Fruit fly (Drosophila melanogaster) whole organism, embryonic: ENCODE measurements around the gene CG32845.

Experiments used
- Atf6 ChIP-seq: fragments of 200-800 bp; sonication (Bioruptor generic); IDR thresholded peaks from 2 replicates; pipeline ENCODE4 v1.3.6; 2022; ENCODE audit warnings: missing biosample characterization, missing genetic modification characterization
- Bteb2 ChIP-seq: fragments of 200-800 bp; sonication (Bioruptor generic); optimal IDR thresholded peaks from 2 replicates; lab custom pipeline; 2016; ENCODE audit warnings: missing biosample characterization, missing genetic modification characterization
- CG12155 ChIP-seq: fragments of 200-800 bp; sonication (Bioruptor generic); optimal IDR thresholded peaks from 3 replicates; lab custom pipeline; 2016; ENCODE audit warnings: missing biosample characterization, missing genetic modification characterization
- CG13424 ChIP-seq: fragments of 200-800 bp; sonication (Bioruptor generic); optimal IDR thresholded peaks from 2 replicates; lab custom pipeline; 2019; ENCODE audit warnings: missing biosample characterization, mild to moderate bottlenecking, missing genetic modification characterization, moderate library complexity
- CG16779 ChIP-seq: fragments of 200-800 bp; sonication (Bioruptor generic); IDR thresholded peaks from 2 replicates; pipeline ENCODE4 v1.3.6; 2022; ENCODE audit warnings: missing biosample characterization, missing genetic modification characterization
- CG16815 ChIP-seq: fragments of 200-800 bp; sonication (Bioruptor generic); optimal IDR thresholded peaks from 3 replicates; lab custom pipeline; 2017; ENCODE audit warnings: missing biosample characterization, mild to moderate bottlenecking, missing genetic modification characterization
- CG17361 ChIP-seq: fragments of 200-800 bp; sonication (Bioruptor generic); IDR thresholded peaks from 3 replicates; pipeline ENCODE4 v1.3.6; 2022; ENCODE audit warnings: missing biosample characterization, missing genetic modification characterization
- CG2116 ChIP-seq: fragments of 200-800 bp; sonication (Bioruptor generic); optimal IDR thresholded peaks from 3 replicates; lab custom pipeline; 2018; ENCODE audit warnings: missing biosample characterization, mild to moderate bottlenecking, missing genetic modification characterization
- CG2199 ChIP-seq: fragments of 200-800 bp; sonication (Bioruptor generic); IDR thresholded peaks from 3 replicates; pipeline ENCODE4 v1.3.6; 2022; ENCODE audit warnings: missing biosample characterization, missing genetic modification characterization
- CG31388 ChIP-seq: fragments of 200-800 bp; sonication (Bioruptor generic); optimal IDR thresholded peaks from 2 replicates; lab custom pipeline; 2016; ENCODE audit warnings: missing biosample characterization, missing genetic modification characterization
- CG3163 ChIP-seq: fragments of 200-800 bp; sonication (Bioruptor generic); optimal IDR thresholded peaks from 3 replicates; lab custom pipeline; 2016; ENCODE audit warnings: missing biosample characterization, missing genetic modification characterization
- CG5953 ChIP-seq: fragments of 200-800 bp; sonication (Bioruptor generic); IDR thresholded peaks from 2 replicates; pipeline ENCODE4 v1.3.6; 2022; ENCODE audit warnings: missing biosample characterization, missing genetic modification characterization
- CG6654 ChIP-seq: fragments of 200-800 bp; sonication (Bioruptor generic); optimal IDR thresholded peaks from 2 replicates; lab custom pipeline; 2017; ENCODE audit warnings: missing biosample characterization, mild to moderate bottlenecking, missing genetic modification characterization
- CG6791 ChIP-seq: fragments of 200-800 bp; sonication (Bioruptor generic); IDR thresholded peaks from 3 replicates; pipeline ENCODE4 v1.3.6; 2022; ENCODE audit warnings: missing biosample characterization, missing genetic modification characterization; ENCODE audit not compliant: partially characterized antibody
- CG7271 ChIP-seq: fragments of 200-800 bp; sonication (Bioruptor generic); optimal IDR thresholded peaks from 2 replicates; lab custom pipeline; 2018; ENCODE audit warnings: missing biosample characterization, mild to moderate bottlenecking, missing genetic modification characterization, moderate library complexity
- CG7928 ChIP-seq: fragments of 200-800 bp; sonication (Bioruptor generic); optimal IDR thresholded peaks from 2 replicates; lab custom pipeline; 2017; ENCODE audit warnings: missing biosample characterization, mild to moderate bottlenecking, missing genetic modification characterization
- CG8089 ChIP-seq: fragments of 200-800 bp; sonication (Bioruptor generic); optimal IDR thresholded peaks from 3 replicates; lab custom pipeline; 2016; ENCODE audit warnings: missing biosample characterization, missing genetic modification characterization
- CG8478 ChIP-seq: fragments of >200 bp; optimal IDR thresholded peaks from 2 replicates; lab custom pipeline; 2018
- CG8944 ChIP-seq: fragments of 200-800 bp; sonication (Bioruptor generic); optimal IDR thresholded peaks from 3 replicates; lab custom pipeline; 2016; ENCODE audit warnings: missing biosample characterization, missing genetic modification characterization
- CG9727 ChIP-seq: fragments of 200-800 bp; sonication (Bioruptor generic); optimal IDR thresholded peaks from 3 replicates; lab custom pipeline; 2017; ENCODE audit warnings: missing biosample characterization, mild to moderate bottlenecking, missing genetic modification characterization
- Dad ChIP-seq: fragments of 200-800 bp; sonication (Bioruptor generic); optimal IDR thresholded peaks from 3 replicates; lab custom pipeline; 2016; ENCODE audit warnings: missing biosample characterization, missing genetic modification characterization
- Dbx ChIP-seq: fragments of 200-800 bp; sonication (Bioruptor generic); IDR thresholded peaks from 3 replicates; pipeline ENCODE4 v1.3.6; 2022; ENCODE audit warnings: missing biosample characterization, missing genetic modification characterization
- Ets97D ChIP-seq: fragments of 200-800 bp; sonication (Bioruptor generic); optimal IDR thresholded peaks from 3 replicates; lab custom pipeline; 2016; ENCODE audit warnings: missing biosample characterization, missing genetic modification characterization
- Meics ChIP-seq: fragments of 200-800 bp; sonication (Bioruptor generic); optimal IDR thresholded peaks from 2 replicates; lab custom pipeline; 2017; ENCODE audit warnings: missing biosample characterization, mild to moderate bottlenecking, missing genetic modification characterization
- Mes4 ChIP-seq: fragments of 200-800 bp; sonication (Bioruptor generic); optimal IDR thresholded peaks from 2 replicates; lab custom pipeline; 2016; ENCODE audit warnings: missing biosample characterization, missing genetic modification characterization
- Neu2 ChIP-seq: fragments of 200-800 bp; sonication (Bioruptor generic); optimal IDR thresholded peaks from 3 replicates; lab custom pipeline; 2016; ENCODE audit warnings: missing biosample characterization, missing genetic modification characterization, borderline replicate concordance
- Nf-YA ChIP-seq: fragments of 200-800 bp; sonication (Bioruptor generic); IDR thresholded peaks from 2 replicates; pipeline ENCODE4 v1.3.6; 2022; ENCODE audit warnings: missing biosample characterization, missing genetic modification characterization
- Poxn ChIP-seq: fragments of 200-800 bp; sonication (Bioruptor generic); IDR thresholded peaks from 2 replicates; pipeline ENCODE4 v1.3.6; 2022; ENCODE audit warnings: missing biosample characterization, missing genetic modification characterization
- Rfx ChIP-seq: fragments of 200-800 bp; sonication (Bioruptor generic); IDR thresholded peaks from 2 replicates; pipeline ENCODE4 v1.3.6; 2022; ENCODE audit warnings: missing biosample characterization, missing genetic modification characterization
- Rx ChIP-seq: fragments of 200-800 bp; sonication (Bioruptor generic); IDR thresholded peaks from 2 replicates; pipeline ENCODE4 v1.3.6; 2022; ENCODE audit warnings: missing biosample characterization, missing genetic modification characterization
- Ssrp ChIP-seq: fragments of 200-800 bp; sonication (Bioruptor generic); optimal IDR thresholded peaks from 2 replicates; lab custom pipeline; 2018; ENCODE audit warnings: missing biosample characterization, mild to moderate bottlenecking, missing genetic modification characterization, moderate library complexity
- Taf1 ChIP-seq: fragments of 200-800 bp; sonication (Bioruptor generic); IDR thresholded peaks from 2 replicates; pipeline ENCODE4 v1.3.6; 2022; ENCODE audit warnings: missing biosample characterization, missing genetic modification characterization
- Trl ChIP-seq, 3 experiments: fragments of >200 bp in 2 of 3; fragments of 200-800 bp in 1 of 3; sonication (Bioruptor generic) in 1 of 3; optimal IDR thresholded peaks; 2 replicates in 1 of 3; 3 replicates in 2 of 3; lab custom pipeline; 2016 to 2017; ENCODE audit warnings: missing biosample characterization in 1 of 3, missing genetic modification characterization in 1 of 3
- Xbp1 ChIP-seq: fragments of 200-800 bp; sonication (Bioruptor generic); optimal IDR thresholded peaks from 3 replicates; lab custom pipeline; 2016; ENCODE audit warnings: missing biosample characterization, mild to moderate bottlenecking, missing genetic modification characterization
- ap ChIP-seq: fragments of 200-800 bp; sonication (Bioruptor generic); IDR thresholded peaks from 2 replicates; pipeline ENCODE4 v1.3.6; 2022; ENCODE audit warnings: missing biosample characterization, missing genetic modification characterization
- bab2 ChIP-seq: fragments of 200-800 bp; sonication (Bioruptor generic); optimal IDR thresholded peaks from 2 replicates; lab custom pipeline; 2016; ENCODE audit warnings: missing biosample characterization, missing genetic modification characterization
- chn ChIP-seq: fragments of 200-800 bp; sonication (Bioruptor generic); optimal IDR thresholded peaks from 2 replicates; lab custom pipeline; 2016; ENCODE audit warnings: missing biosample characterization, missing genetic modification characterization
- ewg ChIP-seq: fragments of 200-800 bp; sonication (Bioruptor generic); optimal IDR thresholded peaks from 3 replicates; lab custom pipeline; 2017; ENCODE audit warnings: mild to moderate bottlenecking, missing biosample characterization, missing genetic modification reagents, missing genetic modification characterization
- gce ChIP-seq: fragments of 200-800 bp; sonication (Bioruptor generic); IDR thresholded peaks from 3 replicates; pipeline ENCODE4 v1.3.6; 2022; ENCODE audit warnings: missing biosample characterization, missing genetic modification characterization
- gfzf ChIP-seq: fragments of 200-800 bp; sonication (Bioruptor generic); optimal IDR thresholded peaks from 2 replicates; lab custom pipeline; 2016; ENCODE audit warnings: missing biosample characterization, mild to moderate bottlenecking, missing genetic modification characterization, moderate library complexity
- nerfin-1 ChIP-seq: fragments of 200-800 bp; sonication (Bioruptor generic); optimal IDR thresholded peaks from 3 replicates; lab custom pipeline; 2019; ENCODE audit warnings: missing biosample characterization, mild to moderate bottlenecking, missing genetic modification characterization, moderate library complexity
- pnt ChIP-seq: fragments of 200-800 bp; sonication (Bioruptor generic); optimal IDR thresholded peaks from 3 replicates; lab custom pipeline; 2016; ENCODE audit warnings: missing biosample characterization, missing genetic modification characterization
- ro ChIP-seq: fragments of 200-800 bp; sonication (Bioruptor generic); IDR thresholded peaks from 2 replicates; pipeline ENCODE4 v1.3.6; 2022; ENCODE audit warnings: missing biosample characterization, missing genetic modification characterization
- salm ChIP-seq: fragments of 200-800 bp; sonication (Bioruptor generic); optimal IDR thresholded peaks from 2 replicates; lab custom pipeline; 2018; ENCODE audit warnings: missing biosample characterization, mild to moderate bottlenecking, missing genetic modification characterization
- sens ChIP-seq: fragments of 200-800 bp; sonication (Bioruptor generic); peaks from one replicate; lab custom pipeline; 2016; ENCODE audit warnings: missing biosample characterization, missing genetic modification characterization
- sob ChIP-seq: fragments of 200-800 bp; sonication (Bioruptor generic); IDR thresholded peaks from 2 replicates; pipeline ENCODE4 v1.3.6; 2022; ENCODE audit warnings: missing biosample characterization, missing genetic modification characterization
- z ChIP-seq: fragments of 200-800 bp; sonication (Bioruptor generic); IDR thresholded peaks from 3 replicates; pipeline ENCODE4 v1.3.6; 2022; ENCODE audit warnings: missing biosample characterization, missing genetic modification characterization

Gene CG32845

dm6 chr3L:270760-271500, 2.3 kb downstream of the CG32845 start, which contains the start of gene miple2 (continued):
- TF ChIP-seq Atf6 (GFP tag; lab: Robert Waterston, UW) (peak; percentile 10; the same call in 1 of the 2 replicates), CG9727 (GFP tag; lab: Kevin White, UChicago) (peak; percentile 69), Poxn (GFP tag; lab: Robert Waterston, UW) (no peak), CG3163 (peak; percentile 1), CG12155 (GFP tag; lab: Kevin White, UChicago) (no peak), CG2116 (GFP tag; lab: Kevin White, UChicago) (peak; percentile 4), CG6654 (GFP tag; lab: Kevin White, UChicago) (no peak), CG13424 (tag; lab: Kevin White, UChicago) (peak; percentile 53), Taf1 (GFP tag; lab: Robert Waterston, UW) (no peak), chn (GFP tag; lab: Kevin White, UChicago) (no peak), sob (GFP tag; lab: Robert Waterston, UW) (peak; percentile 5; the same call in 1 of the 2 replicates), Dbx (no peak), ap (GFP tag; lab: Robert Waterston, UW) (no peak), CG6791 (GFP tag; lab: Robert Waterston, UW) (no peak), CG17361 (peak; percentile 71; the same call in 2 of the 3 replicates), Rfx (GFP tag; lab: Robert Waterston, UW) (no peak), Dad (GFP tag; lab: Kevin White, UChicago) (no peak), Xbp1 (GFP tag; lab: Kevin White, UChicago) (peak; percentile 36), CG8944 (GFP tag; lab: Kevin White, UChicago) (peak; percentile 20), Nf-YA (no peak), bab2 (GFP tag; lab: Kevin White, UChicago) (no peak), Bteb2 (peak; percentile 38), CG31388 (GFP tag; lab: Kevin White, UChicago) (no peak), CG8089 (GFP tag; lab: Kevin White, UChicago) (peak; percentile 43), CG7271 (tag; lab: Kevin White, UChicago) (no peak), CG16779 (GFP tag; lab: Robert Waterston, UW) (no peak), CG7928 (GFP tag; lab: Kevin White, UChicago) (no peak), ro (no peak), Meics (GFP tag; lab: Kevin White, UChicago) (peak; percentile 60), sens (peak; percentile 84), Neu2 (GFP tag; lab: Kevin White, UChicago) (no peak), CG16815 (no peak), gfzf (no peak), Ets97D (GFP tag; lab: Kevin White, UChicago) (no peak), salm (tag; lab: Kevin White, UChicago) (no peak), Ssrp (tag; lab: Kevin White, UChicago) (peak; percentile 35), Rx (GFP tag; lab: Robert Waterston, UW) (no peak), CG8478 (lab: Kevin White, UChicago) (no peak)

- TF ChIP-seq ewg (GFP tag; lab: Kevin White, UChicago), result peak; percentile 37
- 0 out of 3 replicates have a peak, but pooled peaks have one; percentile 26 for TF ChIP-seq CG2199 (GFP tag; lab: Robert Waterston, UW)
- TF ChIP-seq gce (GFP tag; lab: Robert Waterston, UW), result no peak
- TF ChIP-seq Trl (optimal IDR thresholded peaks at IDR 0.05; lab: Kevin White, UChicago), result peak in 1 of 2 experiments; percentile 44
- TF ChIP-seq Trl (GFP tag; optimal IDR thresholded peaks at IDR 0.05; lab: Kevin White, UChicago), result no peak
- TF ChIP-seq Mes4 (GFP tag; lab: Kevin White, UChicago), result no peak
- peak; percentile 7 for TF ChIP-seq nerfin-1
- TF ChIP-seq z (GFP tag; lab: Robert Waterston, UW), result peak; percentile 65; the same call in 1 of the 3 replicates
- TF ChIP-seq pnt (GFP tag; lab: Kevin White, UChicago), result no peak
- TF ChIP-seq CG5953 (GFP tag; lab: Robert Waterston, UW), result no peak
- TF ChIP-seq, all 482 proteins: peak for 5
Observed at dm6 chr3L:267618-268017, 5.6 kb downstream of the CG32845 start.
